Comparison of ENCODE assay signal across 2 fruit fly cellular contexts in the genomic region with DNA sequence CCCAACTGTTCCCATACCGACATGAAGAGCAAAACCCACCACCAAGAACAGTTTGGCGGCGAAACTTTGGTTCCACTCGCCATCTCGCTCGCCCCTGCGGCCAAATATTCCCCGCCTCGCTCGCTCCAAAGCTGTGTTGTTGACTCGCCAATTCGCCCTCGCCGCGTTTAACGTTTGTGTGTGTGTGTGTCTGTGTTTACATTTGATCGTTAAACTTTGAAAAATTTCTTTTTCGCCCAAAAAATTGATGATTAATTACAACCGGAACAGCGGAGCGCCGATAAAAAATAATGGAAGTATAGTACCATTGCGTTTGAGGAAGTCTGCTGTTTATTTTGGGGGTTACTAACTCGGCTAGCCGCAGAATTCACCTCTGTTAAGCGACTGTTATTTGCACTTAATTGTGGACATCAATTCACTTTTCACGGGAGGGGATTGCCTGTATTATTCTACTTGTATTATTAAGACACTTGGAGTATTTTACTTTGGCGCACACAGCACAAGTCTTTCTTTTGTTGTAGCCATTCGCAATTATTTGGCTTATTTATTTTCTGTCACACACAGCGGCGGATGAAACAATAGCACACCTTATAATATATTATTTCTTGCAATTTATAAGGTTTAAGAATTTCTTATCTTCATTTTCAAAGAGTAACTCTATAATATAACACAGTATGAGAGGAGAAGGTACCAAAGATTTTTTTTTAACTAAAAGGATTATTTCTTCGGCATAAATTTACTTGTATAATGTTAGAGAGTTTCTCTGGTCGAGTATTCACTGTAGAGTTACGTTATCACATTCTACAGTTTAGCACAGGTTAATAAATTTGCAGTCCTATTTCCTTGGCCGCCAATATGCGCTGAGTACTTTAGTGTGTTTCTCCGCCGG.
TF ChIP-seq lines count a peak whose summit lies in the region.

No protein-coding gene starts in this region.

TF ChIP-seq in whole organism, embryonic, 481 proteins besides CTCF, POLR2A, EP300 and RAD21 (continued from another document and continues in another):
- TF ChIP-seq so (GFP tag; IDR thresholded peaks at IDR 0.05; lab: Robert Waterston, UW) (no peak), gcm (GFP tag; optimal IDR thresholded peaks at IDR 0.05; lab: Kevin White, UChicago) (peak; percentile 52), CG7786 (GFP tag; optimal IDR thresholded peaks at IDR 0.05; lab: Kevin White, UChicago) (peak; percentile 78), CG10959 (GFP tag; IDR thresholded peaks at IDR 0.05; lab: Robert Waterston, UW) (no peak), NFAT (GFP tag; IDR thresholded peaks at IDR 0.05; lab: Robert Waterston, UW) (no peak), CG2889 (GFP tag; IDR thresholded peaks at IDR 0.05; lab: Robert Waterston, UW) (no peak), Six4 (GFP tag; optimal IDR thresholded peaks at IDR 0.05; lab: Kevin White, UChicago) (peak; percentile 26), CG3281 (GFP tag; optimal IDR thresholded peaks at IDR 0.05; lab: Kevin White, UChicago) (peak; percentile 93), BEAF-32 (GFP tag; optimal IDR thresholded peaks at IDR 0.05; lab: Kevin White, UChicago) (no peak), jing (GFP tag; optimal IDR thresholded peaks at IDR 0.05; lab: Kevin White, UChicago) (peak; percentile 50), chn (GFP tag; optimal IDR thresholded peaks at IDR 0.05; lab: Kevin White, UChicago) (peak; percentile 19), CG11504 (tag; optimal IDR thresholded peaks at IDR 0.05; lab: Kevin White, UChicago) (no peak), CG32767 (GFP tag; IDR thresholded peaks at IDR 0.05; lab: Robert Waterston, UW) (no peak), chm (GFP tag; IDR thresholded peaks at IDR 0.05; lab: Robert Waterston, UW) (no peak), Myb (GFP tag; optimal IDR thresholded peaks at IDR 0.05; lab: Kevin White, UChicago) (peak; percentile 92), Chrac-16 (GFP tag; optimal IDR thresholded peaks at IDR 0.05; lab: Kevin White, UChicago) (peak; percentile 73), p53 (GFP tag; optimal IDR thresholded peaks at IDR 0.05; lab: Kevin White, UChicago) (no peak), tin (GFP tag; optimal IDR thresholded peaks at IDR 0.05; lab: Kevin White, UChicago) (peak; percentile 58), CG4854 (GFP tag; optimal IDR thresholded peaks at IDR 0.05; lab: Kevin White, UChicago) (peak; percentile 36), Antp (GFP tag; optimal IDR thresholded peaks at IDR 0.05; lab: Kevin White, UChicago) (peak; percentile 54), sna (GFP tag; IDR thresholded peaks at IDR 0.05; lab: Robert Waterston, UW; ENCODE audit: partially characterized antibody) (no peak), CG10462 (GFP tag; optimal IDR thresholded peaks at IDR 0.05; lab: Kevin White, UChicago) (peak; percentile 43), Poxn (GFP tag; IDR thresholded peaks at IDR 0.05; lab: Robert Waterston, UW) (no peak), CG9817 (tag; optimal IDR thresholded peaks at IDR 0.05; lab: Kevin White, UChicago) (peak; percentile 86), CG17359 (tag; optimal IDR thresholded peaks at IDR 0.05; lab: Kevin White, UChicago) (peak; percentile 76), pum (GFP tag; optimal IDR thresholded peaks at IDR 0.05; lab: Kevin White, UChicago) (peak; percentile 44), E2f1 (GFP tag; IDR thresholded peaks at IDR 0.05; lab: Robert Waterston, UW) (no peak), Hr51 (GFP tag; optimal IDR thresholded peaks at IDR 0.05; lab: Kevin White, UChicago) (peak; percentile 77 to 90), CG8089 (GFP tag; optimal IDR thresholded peaks at IDR 0.05; lab: Kevin White, UChicago) (peak; percentile 28), lmd (GFP tag; IDR thresholded peaks at IDR 0.05; lab: Robert Waterston, UW) (no peak), CG16779 (GFP tag; IDR thresholded peaks at IDR 0.05; lab: Robert Waterston, UW) (no peak), caup (GFP tag; optimal IDR thresholded peaks at IDR 0.05; lab: Kevin White, UChicago; ENCODE audit: severe bottlenecking) (peak; percentile 86), CG4730 (GFP tag; IDR thresholded peaks at IDR 0.05; lab: Robert Waterston, UW) (no peak), ATbp (GFP tag; optimal IDR thresholded peaks at IDR 0.05; lab: Kevin White, UChicago) (peak; percentile 82), Fer2 (tag; optimal IDR thresholded peaks at IDR 0.05; lab: Kevin White, UChicago) (peak; percentile 70), HmgZ (tag; optimal IDR thresholded peaks at IDR 0.05; lab: Kevin White, UChicago) (peak; percentile 71), Dfd (GFP tag; optimal IDR thresholded peaks at IDR 0.05; lab: Kevin White, UChicago) (peak in 1 of 2 experiments; percentile 76), HLH3B (GFP tag; IDR thresholded peaks at IDR 0.05; lab: Robert Waterston, UW) (no peak), run (tag; optimal IDR thresholded peaks at IDR 0.05; lab: Kevin White, UChicago) (peak; percentile 58), CG6683 (GFP tag; optimal IDR thresholded peaks at IDR 0.05; lab: Kevin White, UChicago) (peak; percentile 51), CG2129 (GFP tag; IDR thresholded peaks at IDR 0.05; lab: Robert Waterston, UW; ENCODE audit: partially characterized antibody) (no peak), Bdp1 (GFP tag; optimal IDR thresholded peaks at IDR 0.05; lab: Kevin White, UChicago) (peak; percentile 46), Awh (GFP tag; IDR thresholded peaks at IDR 0.05; lab: Robert Waterston, UW) (no peak), nau (GFP tag; optimal IDR thresholded peaks at IDR 0.05; lab: Kevin White, UChicago) (peak; percentile 55), tap (tag; optimal IDR thresholded peaks at IDR 0.05; lab: Kevin White, UChicago) (peak; percentile 75), CG14860 (GFP tag; IDR thresholded peaks at IDR 0.05; lab: Robert Waterston, UW; ENCODE audit: partially characterized antibody) (no peak), cwo (GFP tag; optimal IDR thresholded peaks at IDR 0.05; lab: Kevin White, UChicago) (peak; percentile 92), CG4424 (GFP tag; optimal IDR thresholded peaks at IDR 0.05; lab: Kevin White, UChicago) (peak; percentile 83), BtbVII (GFP tag; optimal IDR thresholded peaks at IDR 0.05; lab: Kevin White, UChicago) (peak; percentile 71), CG17802 (tag; optimal IDR thresholded peaks at IDR 0.05; lab: Kevin White, UChicago) (no peak), HHEX (GFP tag; optimal IDR thresholded peaks at IDR 0.05; lab: Kevin White, UChicago) (peak; percentile 85), CG15479 (GFP tag; optimal IDR thresholded peaks at IDR 0.05; lab: Kevin White, UChicago) (no peak), cato (GFP tag; optimal IDR thresholded peaks at IDR 0.05; lab: Kevin White, UChicago; ENCODE audit: borderline replicate concordance) (peak; percentile 51), CG2875 (GFP tag; optimal IDR thresholded peaks at IDR 0.05; lab: Kevin White, UChicago) (peak; percentile 45), sens-2 (GFP tag; IDR thresholded peaks at IDR 0.05; lab: Robert Waterston, UW) (no peak), insv (GFP tag; optimal IDR thresholded peaks at IDR 0.05; lab: Kevin White, UChicago) (peak in 1 of 2 experiments; percentile 23), gfzf (GFP tag; optimal IDR thresholded peaks at IDR 0.05; lab: Kevin White, UChicago) (no peak), Scr (GFP tag; IDR thresholded peaks at IDR 0.05; lab: Robert Waterston, UW; ENCODE audit: partially characterized antibody) (no peak), lilli (GFP tag; optimal IDR thresholded peaks at IDR 0.05; lab: Kevin White, UChicago) (peak; percentile 89), fd96Cb (tag; optimal IDR thresholded peaks at IDR 0.05; lab: Kevin White, UChicago) (peak; percentile 66), CG6689 (GFP tag; IDR thresholded peaks at IDR 0.05; lab: Robert Waterston, UW) (no peak)

TF ChIP-seq in whole organism, prepupa, 60 proteins besides CTCF, POLR2A, EP300 and RAD21 (continued from another document):
- TF ChIP-seq Met (GFP tag; optimal IDR thresholded peaks at IDR 0.05; lab: Kevin White, UChicago) (peak; percentile 88), CG15336 (GFP tag; IDR thresholded peaks at IDR 0.05; lab: Robert Waterston, UW) (no peak), OdsH (GFP tag; optimal IDR thresholded peaks at IDR 0.05; lab: Kevin White, UChicago) (peak; percentile 86), Eip78C (GFP tag; lab: Kevin White, UChicago) (peak; percentile 96), CG6854 (GFP tag; optimal IDR thresholded peaks at IDR 0.05; lab: Kevin White, UChicago) (no peak), acj6 (GFP tag; optimal IDR thresholded peaks at IDR 0.05; lab: Kevin White, UChicago) (peak; percentile 84), eg (GFP tag; IDR thresholded peaks at IDR 0.05; lab: Robert Waterston, UW) (no peak), CG6163 (GFP tag; IDR thresholded peaks at IDR 0.05; lab: Robert Waterston, UW) (no peak), CG8632 (GFP tag; optimal IDR thresholded peaks at IDR 0.05; lab: Kevin White, UChicago) (peak; percentile 74), Sox15 (GFP tag; optimal IDR thresholded peaks at IDR 0.05; lab: Kevin White, UChicago) (peak; percentile 79), Hr38 (GFP tag; optimal IDR thresholded peaks at IDR 0.05; lab: Kevin White, UChicago) (no peak), CG6808 (GFP tag; optimal IDR thresholded peaks at IDR 0.05; lab: Kevin White, UChicago) (no peak), dsx (GFP tag; optimal IDR thresholded peaks at IDR 0.05; lab: Kevin White, UChicago; ENCODE audit: poor library complexity, severe bottlenecking) (peak; percentile 43)
